Worm (Caenorhabditis elegans) whole organism, late embryonic: ENCODE data around the gene npr-18.

Experiments used
- C08G9.2 ChIP-seq: sonication (generic microtip); optimal IDR thresholded peaks from 2 replicates; lab custom pipeline; 2016; ENCODE audit warnings: mild to moderate bottlenecking, missing genetic modification characterization, moderate library complexity, missing compliant biosample characterization
- C38D4.7 ChIP-seq: fragments of 200-800 bp; sonication (Bioruptor generic); optimal IDR thresholded peaks from 2 replicates; lab custom pipeline; 2018; ENCODE audit warnings: mild to moderate bottlenecking, missing genetic modification characterization, moderate library complexity, missing compliant biosample characterization
- K02D7.2 ChIP-seq: sonication (generic microtip); optimal IDR thresholded peaks from 2 replicates; lab custom pipeline; 2017; ENCODE audit warnings: mild to moderate bottlenecking, missing genetic modification characterization, missing compliant biosample characterization
- K09A11.1 ChIP-seq: sonication (generic microtip); optimal IDR thresholded peaks from 2 replicates; lab custom pipeline; 2017; ENCODE audit warnings: antibody characterized with exemption, mild to moderate bottlenecking, missing genetic modification characterization, missing compliant biosample characterization; ENCODE audit not compliant: insufficient read depth
- Y22D7AL.16 ChIP-seq: sonication (generic microtip); optimal IDR thresholded peaks from 2 replicates; lab custom pipeline; 2016; ENCODE audit warnings: missing genetic modification characterization, missing compliant biosample characterization
- ahr-1 ChIP-seq: sonication (generic microtip); optimal IDR thresholded peaks from 2 replicates; lab custom pipeline; 2016; ENCODE audit warnings: missing genetic modification characterization, missing compliant biosample characterization
- ceh-14 ChIP-seq: sonication (generic microtip); optimal IDR thresholded peaks from 2 replicates; lab custom pipeline; 2016; ENCODE audit warnings: missing genotype, missing genetic modification characterization, missing compliant biosample characterization
- ceh-18 ChIP-seq: sonication (generic microtip); optimal IDR thresholded peaks from 2 replicates; lab custom pipeline; 2016; ENCODE audit warnings: missing genetic modification characterization, missing compliant biosample characterization
- ceh-19 ChIP-seq: fragments of 200-800 bp; sonication (Bioruptor generic); optimal IDR thresholded peaks from 2 replicates; lab custom pipeline; 2018; ENCODE audit warnings: mild to moderate bottlenecking, missing genetic modification characterization, missing compliant biosample characterization
- ceh-2 ChIP-seq: sonication (generic microtip); optimal IDR thresholded peaks from 2 replicates; lab custom pipeline; 2016; ENCODE audit warnings: missing genotype, missing genetic modification characterization, missing compliant biosample characterization
- ceh-24 ChIP-seq: sonication (generic microtip); optimal IDR thresholded peaks from 2 replicates; lab custom pipeline; 2016; ENCODE audit warnings: mild to moderate bottlenecking, missing genetic modification characterization, missing compliant biosample characterization
- ceh-31 ChIP-seq: sonication (generic microtip); optimal IDR thresholded peaks from 2 replicates; lab custom pipeline; 2016; ENCODE audit warnings: missing genetic modification characterization, missing compliant biosample characterization
- ceh-34 ChIP-seq: sonication (generic microtip); optimal IDR thresholded peaks from 2 replicates; lab custom pipeline; 2016; ENCODE audit warnings: mild to moderate bottlenecking, missing genetic modification characterization, missing compliant biosample characterization
- ceh-48 ChIP-seq: sonication (generic microtip); optimal IDR thresholded peaks from 2 replicates; lab custom pipeline; 2016; ENCODE audit warnings: missing genetic modification characterization, inconsistent platforms, missing compliant biosample characterization
- ceh-6 ChIP-seq: fragments of 200-800 bp; sonication (Bioruptor generic); optimal IDR thresholded peaks from 2 replicates; lab custom pipeline; 2018; ENCODE audit warnings: mild to moderate bottlenecking, missing genetic modification characterization, missing compliant biosample characterization
- ceh-9 ChIP-seq: sonication (generic microtip); optimal IDR thresholded peaks from 2 replicates; lab custom pipeline; 2016; ENCODE audit warnings: mild to moderate bottlenecking, missing genetic modification characterization, inconsistent platforms, missing compliant biosample characterization
- che-1 ChIP-seq: sonication (generic microtip); optimal IDR thresholded peaks from 2 replicates; lab custom pipeline; 2016; ENCODE audit warnings: mild to moderate bottlenecking, missing genetic modification characterization, missing compliant biosample characterization
- dve-1 ChIP-seq: sonication (generic microtip); optimal IDR thresholded peaks from 2 replicates; lab custom pipeline; 2017; ENCODE audit warnings: antibody characterized with exemption, mild to moderate bottlenecking, missing genetic modification characterization, missing compliant biosample characterization
- elt-2 ChIP-seq: sonication (generic microtip); optimal IDR thresholded peaks from 2 replicates; lab custom pipeline; 2016; ENCODE audit warnings: missing genetic modification reagents, missing genetic modification characterization, missing compliant biosample characterization
- elt-4 ChIP-seq: sonication (generic microtip); optimal IDR thresholded peaks from 2 replicates; lab custom pipeline; 2016; ENCODE audit warnings: missing genetic modification characterization, missing compliant biosample characterization
- ets-4 ChIP-seq: sonication (generic microtip); optimal IDR thresholded peaks from 2 replicates; lab custom pipeline; 2016; ENCODE audit warnings: missing genetic modification characterization, missing compliant biosample characterization
- fax-1 ChIP-seq: sonication (generic microtip); optimal IDR thresholded peaks from 2 replicates; lab custom pipeline; 2016; ENCODE audit warnings: missing genotype, missing genetic modification characterization, missing compliant biosample characterization
- fkh-10 ChIP-seq: fragments of 150-350 bp; optimal IDR thresholded peaks from 2 replicates; lab custom pipeline; 2014; ENCODE audit warnings: missing biosample characterization, missing genetic modification reagents, missing genetic modification characterization
- fkh-6 ChIP-seq: sonication (generic microtip); optimal IDR thresholded peaks from 2 replicates; lab custom pipeline; 2016; ENCODE audit warnings: missing genetic modification characterization, missing compliant biosample characterization
- gmeb-2 ChIP-seq: sonication (generic microtip); optimal IDR thresholded peaks from 2 replicates; lab custom pipeline; 2016; ENCODE audit warnings: missing genetic modification characterization, inconsistent platforms, missing compliant biosample characterization
- hlh-13 ChIP-seq: fragments of 200-800 bp; sonication (Bioruptor generic); optimal IDR thresholded peaks from 2 replicates; lab custom pipeline; 2018; ENCODE audit warnings: mild to moderate bottlenecking, missing genetic modification characterization, missing compliant biosample characterization
- hlh-30 ChIP-seq: sonication (generic microtip); optimal IDR thresholded peaks from 2 replicates; lab custom pipeline; 2017; ENCODE audit warnings: antibody characterized with exemption, missing genetic modification characterization, missing compliant biosample characterization; ENCODE audit not compliant: insufficient read depth
- hlh-6 ChIP-seq: sonication (generic microtip); optimal IDR thresholded peaks from 2 replicates; lab custom pipeline; 2016; ENCODE audit warnings: missing genotype, missing genetic modification characterization, missing compliant biosample characterization
- hlh-8 ChIP-seq: sonication (generic microtip); optimal IDR thresholded peaks from 2 replicates; lab custom pipeline; 2016; ENCODE audit warnings: missing genotype, missing genetic modification characterization, missing compliant biosample characterization
- lin-11 ChIP-seq: fragments of 200-800 bp; sonication (Bioruptor generic); optimal IDR thresholded peaks from 2 replicates; lab custom pipeline; 2018; ENCODE audit warnings: mild to moderate bottlenecking, missing genetic modification characterization, missing compliant biosample characterization
- madf-2 ChIP-seq: sonication (generic microtip); optimal IDR thresholded peaks from 2 replicates; lab custom pipeline; 2017; ENCODE audit warnings: missing genetic modification characterization, missing compliant biosample characterization
- mec-3 ChIP-seq: sonication (generic microtip); optimal IDR thresholded peaks from 2 replicates; lab custom pipeline; 2016; ENCODE audit warnings: borderline replicate concordance, missing genetic modification characterization, missing compliant biosample characterization
- nfya-1 ChIP-seq: sonication (generic microtip); optimal IDR thresholded peaks from 2 replicates; lab custom pipeline; 2017; ENCODE audit warnings: missing genetic modification characterization, mild to moderate bottlenecking, missing compliant biosample characterization, antibody characterized with exemption, moderate library complexity
- nhr-232 ChIP-seq: sonication (generic microtip); optimal IDR thresholded peaks from 2 replicates; lab custom pipeline; 2016; ENCODE audit warnings: missing genetic modification characterization, missing compliant biosample characterization
- npax-4 ChIP-seq: sonication (generic microtip); optimal IDR thresholded peaks from 2 replicates; lab custom pipeline; 2016; ENCODE audit warnings: missing genetic modification characterization, missing compliant biosample characterization
- pag-3 ChIP-seq: sonication (generic microtip); optimal IDR thresholded peaks from 2 replicates; lab custom pipeline; 2016; ENCODE audit warnings: missing compliant biosample characterization, missing genetic modification characterization, borderline replicate concordance
- pat-9 ChIP-seq: fragments of 200-800 bp; sonication (Bioruptor generic); optimal IDR thresholded peaks from 2 replicates; lab custom pipeline; 2018; ENCODE audit warnings: mild to moderate bottlenecking, missing genetic modification characterization, moderate library complexity, missing compliant biosample characterization
- pha-2 ChIP-seq: sonication (generic microtip); optimal IDR thresholded peaks from 2 replicates; lab custom pipeline; 2017; ENCODE audit warnings: mild to moderate bottlenecking, missing genetic modification characterization, missing compliant biosample characterization
- pqm-1 ChIP-seq: sonication (generic microtip); optimal IDR thresholded peaks from 2 replicates; lab custom pipeline; 2016; ENCODE audit warnings: missing genetic modification characterization, missing compliant biosample characterization
- ref-2 ChIP-seq: sonication (generic microtip); optimal IDR thresholded peaks from 2 replicates; lab custom pipeline; 2016; ENCODE audit warnings: missing genetic modification characterization, missing compliant biosample characterization
- rnt-1 ChIP-seq: sonication (generic microtip); optimal IDR thresholded peaks from 2 replicates; lab custom pipeline; 2016; ENCODE audit warnings: missing genetic modification characterization, missing compliant biosample characterization
- sox-2 ChIP-seq: fragments of 200-800 bp; sonication (Bioruptor generic); IDR thresholded peaks from 2 replicates; pipeline ENCODE4 v1.3.6; 2022; ENCODE audit warnings: missing genetic modification reagents, missing genetic modification characterization, missing compliant biosample characterization
- sox-4 ChIP-seq: sonication (generic microtip); optimal IDR thresholded peaks from 2 replicates; lab custom pipeline; 2017; ENCODE audit warnings: mild to moderate bottlenecking, missing genetic modification characterization, inconsistent platforms, missing compliant biosample characterization
- tbx-2 ChIP-seq: sonication (generic microtip); optimal IDR thresholded peaks from 2 replicates; lab custom pipeline; 2016; ENCODE audit warnings: missing genetic modification characterization, missing compliant biosample characterization
- tbx-7 ChIP-seq: sonication (generic microtip); optimal IDR thresholded peaks from 2 replicates; lab custom pipeline; 2016; ENCODE audit warnings: missing genotype, missing genetic modification characterization, missing compliant biosample characterization
- ttx-3 ChIP-seq: sonication (generic microtip); optimal IDR thresholded peaks from 2 replicates; lab custom pipeline; 2016; ENCODE audit warnings: missing genetic modification reagents, missing genetic modification characterization, missing compliant biosample characterization
- unc-3 ChIP-seq, 2 experiments: fragments of 200-800 bp in 1 of 2; sonication (Bioruptor generic) in 1 of 2; sonication (generic microtip) in 1 of 2; conservative IDR thresholded peaks in 1 of 2; optimal IDR thresholded peaks in 1 of 2; 2 replicates each; pipeline versions ENCODE4 v1.3.6 to Lab custom; 2016 to 2022; ENCODE audit warnings: missing compliant biosample characterization in 2 of 2, missing genetic modification characterization in 2 of 2, missing genetic modification reagents in 1 of 2
- unc-42 ChIP-seq: sonication (generic microtip); optimal IDR thresholded peaks from 2 replicates; lab custom pipeline; 2016; ENCODE audit warnings: missing genotype, missing genetic modification characterization, missing compliant biosample characterization
- unc-55 ChIP-seq: sonication (generic microtip); optimal IDR thresholded peaks from 2 replicates; lab custom pipeline; 2017; ENCODE audit warnings: missing biosample characterization, missing genetic modification reagents, missing genetic modification characterization
- unc-86 ChIP-seq: sonication (generic microtip); optimal IDR thresholded peaks from 2 replicates; lab custom pipeline; 2016; ENCODE audit warnings: missing genetic modification characterization, missing compliant biosample characterization
- zip-5 ChIP-seq: sonication (generic microtip); optimal IDR thresholded peaks from 2 replicates; lab custom pipeline; 2016; ENCODE audit warnings: missing genetic modification characterization, missing compliant biosample characterization
- ztf-16 ChIP-seq: sonication (generic microtip); optimal IDR thresholded peaks from 2 replicates; lab custom pipeline; 2017; ENCODE audit warnings: missing genetic modification characterization, missing compliant biosample characterization

npr-18 gene

ce11 chrX:9743513-9743914 is 53.0 kb downstream of the npr-18 start:
- TF ChIP-seq pqm-1 (tag; lab: Kevin White, UChicago) = peak; percentile 98
- peak; percentile 96 for TF ChIP-seq sox-4 (tag; lab: Kevin White, UChicago)
- peak; percentile 94 for TF ChIP-seq dve-1 (tag; lab: Kevin White, UChicago)
- TF ChIP-seq lin-11 (tag; lab: Kevin White, UChicago) = peak; percentile 93
- TF ChIP-seq elt-2 (tag; lab: Kevin White, UChicago) = peak; percentile 99
- peak; percentile 98 for TF ChIP-seq elt-4 (tag; lab: Kevin White, UChicago)
- TF ChIP-seq ceh-48 (tag; lab: Kevin White, UChicago) = peak; percentile 87
- TF ChIP-seq C38D4.7 (GFP tag; lab: Kevin White, UChicago) = peak; percentile 95
- peak; percentile 97 for TF ChIP-seq ceh-19 (GFP tag; lab: Kevin White, UChicago)
- peak; percentile 93 for TF ChIP-seq K09A11.1 (tag; lab: Kevin White, UChicago)
- TF ChIP-seq fax-1 (tag; lab: Kevin White, UChicago) = peak; percentile 95
- peak; percentile 95 for TF ChIP-seq sox-2 (GFP tag; lab: Robert Waterston, UW)
- peak; percentile 5 for TF ChIP-seq unc-55
- peak; percentile 96 for TF ChIP-seq ceh-18 (tag; lab: Kevin White, UChicago)
- peak; percentile 95 for TF ChIP-seq madf-2 (tag; lab: Kevin White, UChicago)
- peak; percentile 97 for TF ChIP-seq pat-9
- TF ChIP-seq hlh-13 = peak; percentile 76
- peak; percentile 95 for TF ChIP-seq rnt-1 (tag; lab: Kevin White, UChicago)
- peak; percentile 96 for TF ChIP-seq ceh-14 (tag; lab: Kevin White, UChicago)
- TF ChIP-seq che-1 = peak; percentile 95
- peak; percentile 98 for TF ChIP-seq unc-3 (GFP tag; conservative IDR thresholded peaks at IDR 0.05; lab: Robert Waterston, UW)
- TF ChIP-seq unc-3 (tag; optimal IDR thresholded peaks at IDR 0.05; lab: Kevin White, UChicago) = peak; percentile 94
- TF ChIP-seq npax-4 (tag; lab: Kevin White, UChicago) = peak; percentile 95
- TF ChIP-seq tbx-7 (tag; lab: Kevin White, UChicago) = peak; percentile 81
- peak; percentile 89 for TF ChIP-seq Y22D7AL.16 (tag; lab: Kevin White, UChicago)
- peak; percentile 93 for TF ChIP-seq ceh-6
- peak; percentile 77 for TF ChIP-seq nfya-1 (tag; lab: Kevin White, UChicago)
- peak; percentile 96 for TF ChIP-seq fkh-6 (tag; lab: Kevin White, UChicago)
- TF ChIP-seq K02D7.2 (tag; lab: Kevin White, UChicago) = peak; percentile 94
- peak; percentile 90 for TF ChIP-seq hlh-8 (tag; lab: Kevin White, UChicago)
- peak; percentile 97 for TF ChIP-seq ceh-34 (tag; lab: Kevin White, UChicago)
- TF ChIP-seq hlh-30 (tag; lab: Kevin White, UChicago) = peak; percentile 43
- peak; percentile 95 for TF ChIP-seq nhr-232
- TF ChIP-seq ref-2 = peak; percentile 96
- peak; percentile 91 for TF ChIP-seq ceh-24 (tag; lab: Kevin White, UChicago)
- peak; percentile 95 for TF ChIP-seq ttx-3 (tag; lab: Kevin White, UChicago)
- TF ChIP-seq unc-42 = peak; percentile 75
- peak; percentile 89 for TF ChIP-seq ceh-31 (tag; lab: Kevin White, UChicago)
- TF ChIP-seq C08G9.2 (tag; lab: Kevin White, UChicago) = peak; percentile 93
- TF ChIP-seq ceh-9 = peak; percentile 92
- peak; percentile 86 for TF ChIP-seq zip-5 (tag; lab: Kevin White, UChicago)
- peak; percentile 93 for TF ChIP-seq pha-2
- TF ChIP-seq mec-3 (tag; lab: Kevin White, UChicago) = peak; percentile 86
- peak; percentile 78 for TF ChIP-seq fkh-10 (GFP tag; lab: Kevin White, UChicago)
- TF ChIP-seq tbx-2 (tag; lab: Kevin White, UChicago) = peak; percentile 95
- TF ChIP-seq ztf-16 (tag; lab: Kevin White, UChicago) = peak; percentile 98
- TF ChIP-seq gmeb-2 = peak; percentile 98
- TF ChIP-seq ets-4 = peak; percentile 80
- TF ChIP-seq ceh-2 (tag; lab: Kevin White, UChicago) = peak; percentile 93
- TF ChIP-seq pag-3 (tag; lab: Kevin White, UChicago) = peak; percentile 94
- TF ChIP-seq ahr-1 (tag; lab: Kevin White, UChicago) = peak; percentile 79
- peak; percentile 96 for TF ChIP-seq unc-86 (tag; lab: Kevin White, UChicago)
- TF ChIP-seq hlh-6 = peak; percentile 99
